Fruit fly (Drosophila melanogaster) whole organism, pupa: ENCODE data around the gene RFeSP.

ENCODE experiments used
- CG12605 ChIP-seq: fragments of 200-800 bp; sonication (Bioruptor generic); IDR thresholded peaks from 2 replicates; pipeline ENCODE4 v1.3.6; 2022; ENCODE audit warnings: missing biosample characterization, missing genetic modification characterization
- CG15710 ChIP-seq: fragments of 200-800 bp; sonication (Bioruptor generic); optimal IDR thresholded peaks from 2 replicates; lab custom pipeline; 2018; ENCODE audit warnings: missing biosample characterization, mild to moderate bottlenecking, missing genetic modification characterization, moderate library complexity
- CG34367 ChIP-seq: fragments of 200-800 bp; sonication (Bioruptor generic); optimal IDR thresholded peaks from 2 replicates; lab custom pipeline; 2018; ENCODE audit warnings: missing biosample characterization, mild to moderate bottlenecking, missing genetic modification characterization
- CG8301 ChIP-seq: fragments of 200-800 bp; sonication (Bioruptor generic); optimal IDR thresholded peaks from 2 replicates; lab custom pipeline; 2018; ENCODE audit warnings: missing biosample characterization, mild to moderate bottlenecking, missing genetic modification characterization
- EcR ChIP-seq: fragments of 200-800 bp; sonication (Bioruptor generic); optimal IDR thresholded peaks from 3 replicates; lab custom pipeline; 2019; ENCODE audit warnings: missing biosample characterization, missing genetic modification characterization, mild to moderate bottlenecking, moderate library complexity, missing genetic modification reagents
- Pif1B ChIP-seq: fragments of 200-800 bp; sonication (Bioruptor generic); optimal IDR thresholded peaks from 3 replicates; lab custom pipeline; 2016; ENCODE audit warnings: missing biosample characterization, missing genetic modification characterization
- Snoo ChIP-seq: fragments of 200-800 bp; sonication (Bioruptor generic); optimal IDR thresholded peaks from 3 replicates; lab custom pipeline; 2017; ENCODE audit warnings: missing biosample characterization, mild to moderate bottlenecking, missing genetic modification characterization, inconsistent platforms
- gl ChIP-seq: fragments of 200-800 bp; sonication (Bioruptor generic); optimal IDR thresholded peaks from 2 replicates; lab custom pipeline; 2018; ENCODE audit warnings: missing biosample characterization, mild to moderate bottlenecking, missing genetic modification characterization
- rn ChIP-seq: fragments of 200-800 bp; sonication (Bioruptor generic); IDR thresholded peaks from 2 replicates; pipeline ENCODE4 v1.3.6; 2022; ENCODE audit warnings: missing biosample characterization, missing genetic modification characterization

DNA sequence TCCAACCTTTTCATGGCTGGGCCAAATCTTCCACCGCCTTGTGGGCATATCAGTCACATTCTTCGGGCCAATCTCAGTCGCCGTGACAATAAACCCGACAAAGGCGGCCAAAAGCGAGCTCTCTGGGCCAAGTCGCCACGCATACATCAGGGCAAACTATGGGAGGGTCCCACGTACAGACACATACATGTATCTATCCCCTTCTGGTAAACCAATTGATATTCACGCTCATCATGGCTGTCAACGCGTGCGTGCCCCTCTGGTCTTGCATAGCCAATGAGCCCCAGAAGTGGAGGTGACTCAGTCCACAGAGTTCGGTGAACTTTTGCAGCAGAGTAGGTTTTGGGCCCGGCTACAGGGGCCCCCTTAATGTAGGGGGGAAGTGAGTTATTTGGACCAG, 17.3 kb downstream of the RFeSP start:
- TF ChIP-seq rn (no peak), CG34367 (no peak), EcR (GFP tag; lab: Kevin White, UChicago) (peak; percentile 92), CG15710 (tag; lab: Kevin White, UChicago) (no peak), gl (tag; lab: Kevin White, UChicago) (no peak), Pif1B (GFP tag; lab: Kevin White, UChicago) (no peak), CG8301 (tag; lab: Kevin White, UChicago) (no peak), CG12605 (no peak), Snoo (tag; lab: Kevin White, UChicago) (no peak)
